Fruit fly (Drosophila melanogaster) whole organism, embryonic: ENCODE measurements around the gene Spn88Eb.

ENCODE experiments used
- B-H1 ChIP-seq: fragments of 200-800 bp; sonication (Bioruptor generic); IDR thresholded peaks from 3 replicates; pipeline ENCODE4 v1.3.6; 2022; ENCODE audit warnings: missing biosample characterization, missing genetic modification characterization
- B-H2 ChIP-seq: fragments of 200-800 bp; sonication (Bioruptor generic); optimal IDR thresholded peaks from 2 replicates; lab custom pipeline; 2018; ENCODE audit warnings: missing biosample characterization, mild to moderate bottlenecking, missing genetic modification characterization
- Bteb2 ChIP-seq: fragments of 200-800 bp; sonication (Bioruptor generic); optimal IDR thresholded peaks from 2 replicates; lab custom pipeline; 2016; ENCODE audit warnings: missing biosample characterization, missing genetic modification characterization
- CG10979 ChIP-seq: fragments of 200-800 bp; sonication (Bioruptor generic); optimal IDR thresholded peaks from 2 replicates; lab custom pipeline; 2018; ENCODE audit warnings: missing biosample characterization, mild to moderate bottlenecking, missing genetic modification characterization, moderate library complexity
- CG13296 ChIP-seq: fragments of 200-800 bp; sonication (Bioruptor generic); optimal IDR thresholded peaks from 3 replicates; lab custom pipeline; 2018; ENCODE audit warnings: missing biosample characterization, mild to moderate bottlenecking, missing genetic modification characterization
- CG14050 ChIP-seq: fragments of 200-800 bp; sonication (Bioruptor generic); IDR thresholded peaks from 3 replicates; pipeline ENCODE4 v1.3.6; 2022; ENCODE audit warnings: missing biosample characterization, missing genetic modification characterization
- CG15601 ChIP-seq: fragments of 200-800 bp; sonication (Bioruptor generic); optimal IDR thresholded peaks from 3 replicates; lab custom pipeline; 2019; ENCODE audit warnings: missing biosample characterization, mild to moderate bottlenecking, missing genetic modification characterization, moderate library complexity
- CG16813 ChIP-seq: fragments of 200-800 bp; sonication (Bioruptor generic); IDR thresholded peaks from 3 replicates; pipeline ENCODE4 v1.3.6; 2022; ENCODE audit warnings: missing biosample characterization, missing genetic modification characterization; ENCODE audit not compliant: partially characterized antibody
- CG1792 ChIP-seq: fragments of 200-800 bp; sonication (Bioruptor generic); optimal IDR thresholded peaks from 2 replicates; lab custom pipeline; 2016; ENCODE audit warnings: missing biosample characterization, missing genetic modification characterization
- CG2678 ChIP-seq: fragments of 200-800 bp; sonication (Bioruptor generic); optimal IDR thresholded peaks from 3 replicates; lab custom pipeline; 2019; ENCODE audit warnings: missing biosample characterization, mild to moderate bottlenecking, missing genetic modification characterization, moderate library complexity
- CG2875 ChIP-seq: fragments of 200-800 bp; sonication (Bioruptor generic); optimal IDR thresholded peaks from 2 replicates; lab custom pipeline; 2017; ENCODE audit warnings: missing biosample characterization, mild to moderate bottlenecking, missing genetic modification characterization, missing genetic modification reagents
- CG30431 ChIP-seq: fragments of 200-800 bp; sonication (Bioruptor generic); optimal IDR thresholded peaks from 2 replicates; lab custom pipeline; 2017; ENCODE audit warnings: missing biosample characterization, missing genetic modification characterization
- CG31224 ChIP-seq: fragments of 200-800 bp; sonication (Bioruptor generic); IDR thresholded peaks from 2 replicates; pipeline ENCODE4 v1.3.6; 2022; ENCODE audit warnings: missing biosample characterization, missing genetic modification characterization
- CG32532 ChIP-seq: fragments of 200-800 bp; sonication (Bioruptor generic); IDR thresholded peaks from 2 replicates; pipeline ENCODE4 v1.3.6; 2022; ENCODE audit warnings: missing biosample characterization, missing genetic modification characterization
- CG4707 ChIP-seq: fragments of 200-800 bp; sonication (Bioruptor generic); optimal IDR thresholded peaks from 2 replicates; lab custom pipeline; 2018; ENCODE audit warnings: missing biosample characterization, mild to moderate bottlenecking, missing genetic modification characterization, moderate library complexity
- CG4854 ChIP-seq: fragments of 200-800 bp; sonication (Bioruptor generic); optimal IDR thresholded peaks from 2 replicates; lab custom pipeline; 2016; ENCODE audit warnings: missing biosample characterization, missing genetic modification characterization, inconsistent platforms
- CG6272 ChIP-seq: fragments of 200-800 bp; sonication (Bioruptor generic); IDR thresholded peaks from 2 replicates; pipeline ENCODE4 v1.3.6; 2022; ENCODE audit warnings: missing biosample characterization, missing genetic modification characterization
- CG6654 ChIP-seq: fragments of 200-800 bp; sonication (Bioruptor generic); optimal IDR thresholded peaks from 2 replicates; lab custom pipeline; 2017; ENCODE audit warnings: missing biosample characterization, mild to moderate bottlenecking, missing genetic modification characterization
- CG6791 ChIP-seq: fragments of 200-800 bp; sonication (Bioruptor generic); IDR thresholded peaks from 3 replicates; pipeline ENCODE4 v1.3.6; 2022; ENCODE audit warnings: missing biosample characterization, missing genetic modification characterization; ENCODE audit not compliant: partially characterized antibody
- CG7745 ChIP-seq: fragments of 200-800 bp; sonication (Bioruptor generic); optimal IDR thresholded peaks from 2 replicates; lab custom pipeline; 2018; ENCODE audit warnings: missing biosample characterization, mild to moderate bottlenecking, missing genetic modification characterization, moderate library complexity
- CG7786 ChIP-seq: fragments of 200-800 bp; sonication (Bioruptor generic); optimal IDR thresholded peaks from 2 replicates; lab custom pipeline; 2016; ENCODE audit warnings: missing biosample characterization, missing genetic modification characterization
- CG7987 ChIP-seq: fragments of 200-800 bp; sonication (Bioruptor generic); optimal IDR thresholded peaks from 2 replicates; lab custom pipeline; 2018; ENCODE audit warnings: missing biosample characterization, mild to moderate bottlenecking, missing genetic modification characterization, moderate library complexity
- CG8290 ChIP-seq, 3 experiments: fragments of 200-800 bp; sonication (Bioruptor generic); optimal IDR thresholded peaks; 2 replicates each; lab custom pipeline; 2016 to 2019; ENCODE audit warnings: missing biosample characterization in 3 of 3, missing genetic modification characterization in 3 of 3, mild to moderate bottlenecking in 2 of 3, moderate library complexity in 1 of 3
- D19A ChIP-seq: fragments of 200-800 bp; optimal IDR thresholded peaks from 3 replicates; lab custom pipeline; 2019; ENCODE audit warnings: missing biosample characterization, mild to moderate bottlenecking, missing genetic modification characterization, moderate library complexity
- Dfd ChIP-seq, 2 experiments: fragments of >200 bp; optimal IDR thresholded peaks; 2 replicates each; lab custom pipeline; 2017; ENCODE audit warnings: missing biosample characterization in 2 of 2, missing genetic modification characterization in 2 of 2
- Fer3 ChIP-seq: fragments of 200-800 bp; sonication (Bioruptor generic); optimal IDR thresholded peaks from 2 replicates; lab custom pipeline; 2018; ENCODE audit warnings: missing biosample characterization, mild to moderate bottlenecking, missing genetic modification characterization, moderate library complexity
- HLH3B ChIP-seq: fragments of 200-800 bp; sonication (Bioruptor generic); IDR thresholded peaks from 2 replicates; pipeline ENCODE4 v1.3.6; 2022; ENCODE audit warnings: missing biosample characterization, missing genetic modification characterization
- HLHmδ ChIP-seq: fragments of 200-800 bp; sonication (Bioruptor generic); optimal IDR thresholded peaks from 2 replicates; lab custom pipeline; 2018; ENCODE audit warnings: missing biosample characterization, mild to moderate bottlenecking, missing genetic modification characterization, moderate library complexity
- Hmx ChIP-seq: fragments of 200-800 bp; sonication (Bioruptor generic); optimal IDR thresholded peaks from 2 replicates; lab custom pipeline; 2016; ENCODE audit warnings: missing biosample characterization, missing genetic modification characterization
- Lhr ChIP-seq: fragments of 200-800 bp; sonication (Bioruptor generic); optimal IDR thresholded peaks from 3 replicates; lab custom pipeline; 2017; ENCODE audit warnings: mild to moderate bottlenecking, missing biosample characterization, missing genetic modification reagents, missing genetic modification characterization
- PHDP ChIP-seq: fragments of 200-800 bp; sonication (Bioruptor generic); optimal IDR thresholded peaks from 3 replicates; lab custom pipeline; 2018; ENCODE audit warnings: missing biosample characterization, mild to moderate bottlenecking, missing genetic modification characterization, moderate library complexity
- Rx ChIP-seq: fragments of 200-800 bp; sonication (Bioruptor generic); IDR thresholded peaks from 2 replicates; pipeline ENCODE4 v1.3.6; 2022; ENCODE audit warnings: missing biosample characterization, missing genetic modification characterization
- Ssrp ChIP-seq: fragments of 200-800 bp; sonication (Bioruptor generic); optimal IDR thresholded peaks from 2 replicates; lab custom pipeline; 2018; ENCODE audit warnings: missing biosample characterization, mild to moderate bottlenecking, missing genetic modification characterization, moderate library complexity
- cas ChIP-seq: fragments of 200-800 bp; sonication (Bioruptor generic); IDR thresholded peaks from 2 replicates; pipeline ENCODE4 v1.3.6; 2022; ENCODE audit warnings: missing biosample characterization, missing genetic modification characterization
- chif ChIP-seq, 2 experiments: fragments of 200-800 bp; sonication (Bioruptor generic); optimal IDR thresholded peaks; 3 replicates each; lab custom pipeline; 2016; ENCODE audit warnings: missing biosample characterization in 2 of 2, missing genetic modification characterization in 2 of 2
- chinmo ChIP-seq: fragments of 200-800 bp; sonication (Bioruptor generic); IDR thresholded peaks from 4 replicates; pipeline ENCODE4 v1.3.6; 2022; ENCODE audit warnings: missing biosample characterization, missing genetic modification characterization; ENCODE audit not compliant: partially characterized antibody
- gfzf ChIP-seq: fragments of 200-800 bp; sonication (Bioruptor generic); optimal IDR thresholded peaks from 2 replicates; lab custom pipeline; 2016; ENCODE audit warnings: missing biosample characterization, mild to moderate bottlenecking, missing genetic modification characterization, moderate library complexity
- jumu ChIP-seq: fragments of 200-800 bp; sonication (Bioruptor generic); optimal IDR thresholded peaks from 3 replicates; lab custom pipeline; 2016; ENCODE audit warnings: missing biosample characterization, missing genetic modification characterization
- kah ChIP-seq: fragments of 200-800 bp; sonication (Bioruptor generic); optimal IDR thresholded peaks from 2 replicates; lab custom pipeline; 2018; ENCODE audit warnings: missing biosample characterization, mild to moderate bottlenecking, missing genetic modification characterization
- kni ChIP-seq: fragments of 200-800 bp; sonication (Bioruptor generic); optimal IDR thresholded peaks from 3 replicates; lab custom pipeline; 2017; ENCODE audit warnings: mild to moderate bottlenecking, missing biosample characterization, missing genetic modification reagents, missing genetic modification characterization
- lilli ChIP-seq: fragments of 200-800 bp; sonication (Bioruptor generic); optimal IDR thresholded peaks from 3 replicates; lab custom pipeline; 2016; ENCODE audit warnings: missing biosample characterization, missing genetic modification characterization
- maf-S ChIP-seq: fragments of 200-800 bp; sonication (Bioruptor generic); optimal IDR thresholded peaks from 2 replicates; lab custom pipeline; 2016; ENCODE audit warnings: missing biosample characterization, missing genetic modification characterization
- pan ChIP-seq, 4 experiments: fragments of >200 bp in 3 of 4; fragments of 200-800 bp in 1 of 4; sonication (Bioruptor generic) in 1 of 4; optimal IDR thresholded peaks in 3 of 4; IDR thresholded peaks in 1 of 4; 2 replicates each; pipeline versions ENCODE4 v1.3.6 to Lab custom; 2017 to 2022; ENCODE audit warnings: missing biosample characterization in 2 of 4, missing genetic modification characterization in 2 of 4, mixed read lengths in 1 of 4
- sna ChIP-seq: fragments of 200-800 bp; sonication (Bioruptor generic); IDR thresholded peaks from 2 replicates; pipeline ENCODE4 v1.3.6; 2022; ENCODE audit warnings: missing biosample characterization, missing genetic modification characterization; ENCODE audit not compliant: partially characterized antibody
- so ChIP-seq: fragments of 200-800 bp; sonication (Bioruptor generic); IDR thresholded peaks from 3 replicates; pipeline ENCODE4 v1.3.6; 2022; ENCODE audit warnings: missing biosample characterization, missing genetic modification characterization
- tna ChIP-seq: fragments of 200-800 bp; sonication (Bioruptor generic); IDR thresholded peaks from 2 replicates; pipeline ENCODE4 v1.3.6; 2022; ENCODE audit warnings: missing biosample characterization, missing genetic modification characterization; ENCODE audit not compliant: partially characterized antibody

Gene Spn88Eb

dm6 chr3R:15208712-15209499 lies at the start of gene Spn88Eb, which contains the start of gene Mau2 (continued):
- TF ChIP-seq chinmo (GFP tag; lab: Robert Waterston, UW) (0 out of 4 replicates have a peak, but pooled peaks have one; percentile 52), sna (GFP tag; lab: Robert Waterston, UW) (peak; percentile 56; the same call in 1 of the 2 replicates), PHDP (tag; lab: Kevin White, UChicago) (peak; percentile 33), CG16813 (GFP tag; lab: Robert Waterston, UW) (peak; percentile 69), CG2875 (no peak), Ssrp (peak; percentile 31), Hmx (GFP tag; lab: Kevin White, UChicago) (no peak), Bteb2 (GFP tag; lab: Kevin White, UChicago) (peak; percentile 21), CG7987 (GFP tag; lab: Kevin White, UChicago) (peak; percentile 10), gfzf (GFP tag; lab: Kevin White, UChicago) (peak; percentile 28), cas (GFP tag; lab: Robert Waterston, UW) (peak; percentile 47; the same call in 1 of the 2 replicates), kni (no peak), CG32532 (GFP tag; lab: Robert Waterston, UW) (peak; percentile 85), CG4854 (no peak), Rx (GFP tag; lab: Robert Waterston, UW) (peak; percentile 67), CG14050 (GFP tag; lab: Robert Waterston, UW) (peak; percentile 34; the same call in 2 of the 3 replicates), CG6654 (no peak), lilli (GFP tag; lab: Kevin White, UChicago) (peak; percentile 73), HLHmδ (GFP tag; lab: Kevin White, UChicago) (no peak), CG6272 (peak; percentile 75), so (peak; percentile 52; the same call in 1 of the 3 replicates), CG31224 (GFP tag; lab: Robert Waterston, UW) (peak; percentile 70), CG4707 (no peak), CG15601 (tag; lab: Kevin White, UChicago) (peak; percentile 96), D19A (tag; lab: Kevin White, UChicago) (no peak), B-H2 (peak; percentile 87), chif (GFP tag; optimal IDR thresholded peaks at IDR 0.05; lab: Kevin White, UChicago) (peak; percentile 39 to 55), tna (peak; percentile 39; the same call in 1 of the 2 replicates), CG2678 (no peak), Fer3 (tag; lab: Kevin White, UChicago) (peak; percentile 53), CG7786 (peak; percentile 64), CG1792 (GFP tag; lab: Kevin White, UChicago) (no peak), CG13296 (GFP tag; lab: Kevin White, UChicago) (peak; percentile 65), kah (GFP tag; lab: Kevin White, UChicago) (peak; percentile 4), jumu (GFP tag; lab: Kevin White, UChicago) (peak; percentile 76), CG6791 (GFP tag; lab: Robert Waterston, UW) (peak; percentile 76), CG8290 (GFP tag; optimal IDR thresholded peaks at IDR 0.05; lab: Kevin White, UChicago) (peak; percentile 55), CG8290 (tag; optimal IDR thresholded peaks at IDR 0.05; lab: Kevin White, UChicago) (peak in 1 of 2 experiments; percentile 53), B-H1 (GFP tag; lab: Robert Waterston, UW) (peak; percentile 57; the same call in 2 of the 3 replicates), Dfd (GFP tag; optimal IDR thresholded peaks at IDR 0.05; lab: Kevin White, UChicago) (no peak), HLH3B (GFP tag; lab: Robert Waterston, UW) (peak; percentile 53; the same call in 1 of the 2 replicates), CG10979 (tag; lab: Kevin White, UChicago) (peak; percentile 43), pan (optimal IDR thresholded peaks at IDR 0.05; lab: Kevin White, UChicago) (no peak), pan (GFP tag; optimal IDR thresholded peaks at IDR 0.05 in 1 of 2, IDR thresholded peaks at IDR 0.05 in 1 of 2) (peak in 1 of 2 experiments; percentile 72), CG7745 (tag; lab: Kevin White, UChicago) (no peak), CG30431 (GFP tag; lab: Kevin White, UChicago) (peak; percentile 48), maf-S (GFP tag; lab: Kevin White, UChicago) (peak; percentile 53), Lhr (peak; percentile 34)
